Worm (Caenorhabditis elegans): ENCODE data around the gene cest-5.2.

Gene cest-5.2

DNA sequence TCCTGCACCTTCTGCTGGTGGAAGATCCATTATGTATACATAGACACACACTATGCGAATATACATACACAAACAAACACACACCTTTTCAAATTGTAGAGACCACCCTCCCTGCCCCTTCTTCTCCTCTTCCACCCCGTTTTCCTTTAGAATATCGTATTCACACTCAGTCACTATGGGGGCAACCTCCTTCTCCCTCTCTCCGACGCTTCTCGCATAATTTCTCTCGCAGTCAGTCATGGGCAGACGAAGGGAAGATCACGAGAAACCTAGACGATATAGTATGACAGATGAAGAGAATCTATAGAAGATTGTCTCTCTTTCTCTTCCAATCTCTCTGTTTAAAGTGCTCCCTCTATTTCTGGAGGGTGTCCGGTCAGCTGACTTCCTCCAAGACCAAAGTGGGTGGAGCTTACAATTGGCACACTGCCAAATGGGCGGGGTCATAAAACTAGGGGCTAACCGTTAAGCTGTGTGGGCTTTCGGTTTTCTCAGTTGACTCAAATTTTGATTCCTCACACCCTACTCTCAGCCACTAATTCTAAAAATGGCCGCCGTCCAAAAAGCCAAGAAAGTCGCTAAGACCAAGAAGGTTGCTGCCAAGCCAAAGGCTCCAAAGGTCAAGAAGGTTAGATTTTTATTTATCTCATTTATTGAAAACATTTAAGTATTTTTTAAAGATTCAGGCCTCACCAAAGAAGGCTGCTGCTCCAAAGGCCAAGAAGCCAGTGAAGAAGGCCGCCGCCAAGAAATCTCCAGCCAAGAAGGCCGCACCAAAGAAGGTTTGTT, 18.3 kb upstream of the cest-5.2 start, which contains the start of gene hil-7:
Gene hil-7 (plus strand): TSS at position 446 of the 789 bp plus-strand sequence.
- no peak for TF ChIP-seq flh-1 (GFP tag; optimal IDR thresholded peaks at IDR 0.05)
- peak; percentile 58 for TF ChIP-seq sptf-1 (tag; optimal IDR thresholded peaks at IDR 0.05)
- peak; percentile 96 for TF ChIP-seq ham-2 (GFP tag; optimal IDR thresholded peaks at IDR 0.05)
- peak; percentile 82 for TF ChIP-seq ztf-11 (tag; optimal IDR thresholded peaks at IDR 0.05)
- TF ChIP-seq tbx-8 (GFP tag; optimal IDR thresholded peaks at IDR 0.05), result no peak
- peak; percentile 28 for TF ChIP-seq M03D4.4 (tag; optimal IDR thresholded peaks at IDR 0.05)
- peak; percentile 21 for TF ChIP-seq nhr-2 (tag; optimal IDR thresholded peaks at IDR 0.05)
- TF ChIP-seq ceh-43 (GFP tag; optimal IDR thresholded peaks at IDR 0.05), result peak; percentile 34
- peak; percentile 89 for TF ChIP-seq ces-1 (GFP tag; optimal IDR thresholded peaks at IDR 0.05)
- TF ChIP-seq lin-13 (tag; optimal IDR thresholded peaks at IDR 0.05), result no peak
- TF ChIP-seq mls-2 (tag; optimal IDR thresholded peaks at IDR 0.05), result peak; percentile 79
- no peak for TF ChIP-seq ceh-39 (tag; optimal IDR thresholded peaks at IDR 0.05)
- TF ChIP-seq unc-39 (tag; optimal IDR thresholded peaks at IDR 0.05), result peak; percentile 79
- peak; percentile 59 for TF ChIP-seq nhr-237 (tag; optimal IDR thresholded peaks at IDR 0.05)
- peak; percentile 44 for TF ChIP-seq mep-1 (tag; optimal IDR thresholded peaks at IDR 0.05)
- TF ChIP-seq unc-120 (tag; optimal IDR thresholded peaks at IDR 0.05; ENCODE audit: poor library complexity, severe bottlenecking), result peak; percentile 100
- TF ChIP-seq elt-3 (tag; optimal IDR thresholded peaks at IDR 0.05), result no peak
- TF ChIP-seq blmp-1 (tag; optimal IDR thresholded peaks at IDR 0.05), result peak; percentile 29
- no peak for TF ChIP-seq nhr-28 (tag; optimal IDR thresholded peaks at IDR 0.05)
- no peak for TF ChIP-seq bed-3 (GFP tag; optimal IDR thresholded peaks at IDR 0.05)
- peak; percentile 73 for TF ChIP-seq mab-5 (tag; optimal IDR thresholded peaks at IDR 0.05)
- TF ChIP-seq drap-1 (GFP tag; optimal IDR thresholded peaks at IDR 0.05), result peak; percentile 65
- no peak for TF ChIP-seq snpc-4 (tag; optimal IDR thresholded peaks at IDR 0.05)
- TF ChIP-seq nhr-12 (tag; optimal IDR thresholded peaks at IDR 0.05), result no peak
- TF ChIP-seq elt-1 (tag; optimal IDR thresholded peaks at IDR 0.05; ENCODE audit: borderline replicate concordance, insufficient read depth), result no peak
- peak; percentile 74 for TF ChIP-seq lsy-2 (tag; optimal IDR thresholded peaks at IDR 0.05)
- TF ChIP-seq unc-62 (GFP tag; optimal IDR thresholded peaks at IDR 0.05), result peak; percentile 88
- peak; percentile 7 for TF ChIP-seq lin-32 (GFP tag; optimal IDR thresholded peaks at IDR 0.05)
- peak; percentile 58 for TF ChIP-seq cnd-1 (tag; optimal IDR thresholded peaks at IDR 0.05)
- peak; percentile 90 for TF ChIP-seq hlh-1 (tag; optimal IDR thresholded peaks at IDR 0.05)
- TF ChIP-seq pha-4 (tag; optimal IDR thresholded peaks at IDR 0.05), result peak; percentile 93

DNA sequence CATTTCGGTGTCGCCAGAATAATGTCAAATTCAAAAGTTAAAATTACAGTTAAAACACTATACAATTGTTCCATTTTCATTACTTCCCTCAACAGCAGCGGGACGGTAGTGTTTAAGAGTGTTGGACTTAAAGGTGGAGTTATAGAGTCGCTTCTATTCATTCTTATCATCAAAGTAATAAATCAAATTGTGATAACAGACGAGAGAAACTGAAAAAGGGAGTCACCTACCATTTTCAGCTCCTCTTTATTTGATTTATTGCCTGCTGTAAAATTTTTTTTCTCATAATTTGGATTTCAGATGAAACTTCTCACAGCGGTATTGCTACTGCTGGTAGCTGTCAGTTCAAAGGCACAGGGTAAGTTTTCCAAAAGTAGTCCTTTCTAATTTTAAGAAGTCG, 12.2 kb upstream of the cest-5.2 start, which contains the start of gene C01B10.6:
Gene C01B10.6 (plus strand): TSS at position 301 of the 400 bp plus-strand sequence.
- TF ChIP-seq bed-3 (GFP tag; optimal IDR thresholded peaks at IDR 0.05) (no peak), unc-120 (tag; optimal IDR thresholded peaks at IDR 0.05; ENCODE audit: poor library complexity, severe bottlenecking) (no peak), zip-8 (tag; optimal IDR thresholded peaks at IDR 0.05) (no peak), sptf-1 (tag; optimal IDR thresholded peaks at IDR 0.05) (no peak), lin-32 (GFP tag; optimal IDR thresholded peaks at IDR 0.05) (no peak), pha-4 (tag; optimal IDR thresholded peaks at IDR 0.05) (no peak), drap-1 (GFP tag; optimal IDR thresholded peaks at IDR 0.05) (no peak), cnd-1 (tag; optimal IDR thresholded peaks at IDR 0.05) (no peak), mab-5 (tag; optimal IDR thresholded peaks at IDR 0.05) (no peak), snpc-4 (tag; optimal IDR thresholded peaks at IDR 0.05) (no peak), ceh-43 (GFP tag; optimal IDR thresholded peaks at IDR 0.05) (no peak)

DNA sequence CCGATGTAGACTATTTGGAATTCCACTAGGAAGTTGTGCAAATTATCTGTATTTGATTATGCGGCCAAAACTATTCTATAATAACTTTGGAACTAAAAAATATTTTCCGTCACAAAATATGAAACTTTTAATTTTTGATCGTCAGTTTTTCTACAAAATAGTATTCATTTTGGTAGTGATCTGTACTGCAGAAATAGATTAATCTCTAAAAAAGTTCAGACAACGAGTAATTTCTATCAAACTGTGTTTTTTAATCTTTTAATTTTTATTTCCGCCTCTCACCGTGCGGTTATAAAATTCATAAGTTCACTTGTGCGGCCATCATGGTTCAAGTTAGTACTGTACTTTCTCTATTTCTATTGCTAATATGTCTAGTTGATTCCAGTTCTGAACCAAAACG, 10.5 kb upstream of the cest-5.2 start, which contains the start of gene C01B10.7:
Gene C01B10.7 (plus strand): TSS at position 301 of the 400 bp plus-strand sequence.
- TF ChIP-seq ztf-11 (tag; optimal IDR thresholded peaks at IDR 0.05) (no peak), nhr-237 (tag; optimal IDR thresholded peaks at IDR 0.05) (no peak), mab-5 (tag; optimal IDR thresholded peaks at IDR 0.05) (no peak), blmp-1 (tag; optimal IDR thresholded peaks at IDR 0.05) (no peak)

DNA sequence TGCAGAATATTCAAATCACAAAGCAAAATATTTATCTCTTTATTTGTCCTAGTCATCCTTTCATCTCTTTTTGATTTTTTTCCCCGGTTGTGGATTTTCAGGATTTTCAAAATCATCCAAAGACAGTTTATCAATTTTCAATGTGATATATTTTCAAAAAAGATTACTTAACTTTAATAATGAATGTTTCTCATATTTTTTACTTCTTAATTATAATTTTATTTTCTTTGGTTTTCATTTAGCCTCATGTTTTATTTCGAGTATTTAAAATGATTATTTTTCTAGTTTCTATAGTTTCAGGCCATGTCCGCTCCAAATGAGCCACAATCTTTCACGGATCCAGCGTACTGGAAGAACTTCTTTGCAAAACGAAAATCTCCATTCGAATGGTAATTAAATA, 7.1 kb upstream of the cest-5.2 start, which contains the start of gene metl-13:
Gene metl-13 (plus strand): TSS at position 301 of the 400 bp plus-strand sequence.
- TF ChIP-seq snpc-4 (tag; optimal IDR thresholded peaks at IDR 0.05), result no peak

Measured in whole organism, mixed stage, embryonic.